Fruit fly (Drosophila melanogaster) S2 (cell line): ENCODE results near the gene Rh4.

ENCODE experiments used
- CG8478 ChIP-seq: fragments of >200 bp; optimal IDR thresholded peaks from 2 replicates; lab custom pipeline; 2018
- CTCF ChIP-seq, 2 experiments: fragments of >200 bp; optimal IDR thresholded peaks; 2 replicates each; lab custom pipeline; 2018

Rh4 gene

DNA sequence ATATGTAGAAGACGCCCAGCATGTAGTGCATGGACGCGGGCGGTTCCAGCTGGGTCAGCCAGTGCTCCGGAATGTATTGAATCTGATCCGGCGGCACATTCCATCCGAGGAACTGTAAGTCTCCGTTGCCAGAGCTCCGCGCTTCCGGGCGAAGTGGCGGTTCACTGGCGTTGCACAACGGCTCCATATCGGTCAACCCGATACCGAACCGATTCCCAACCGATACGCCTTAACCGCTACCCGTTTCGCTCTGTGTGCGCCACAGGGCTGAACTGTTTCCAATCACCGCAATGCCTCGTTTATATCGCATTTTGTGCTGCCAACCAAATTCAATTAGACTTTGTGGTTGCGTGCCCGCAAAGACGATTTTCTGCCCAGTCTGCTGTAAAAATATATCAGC is at the start of gene Rh4:
Rh4 (minus strand) TSS at position 234 of the 400 bp plus-strand sequence.
- TF ChIP-seq CG8478 (lab: Kevin White, UChicago) (no peak), CTCF (optimal IDR thresholded peaks at IDR 0.05; lab: Kevin White, UChicago) (no peak)

DNA sequence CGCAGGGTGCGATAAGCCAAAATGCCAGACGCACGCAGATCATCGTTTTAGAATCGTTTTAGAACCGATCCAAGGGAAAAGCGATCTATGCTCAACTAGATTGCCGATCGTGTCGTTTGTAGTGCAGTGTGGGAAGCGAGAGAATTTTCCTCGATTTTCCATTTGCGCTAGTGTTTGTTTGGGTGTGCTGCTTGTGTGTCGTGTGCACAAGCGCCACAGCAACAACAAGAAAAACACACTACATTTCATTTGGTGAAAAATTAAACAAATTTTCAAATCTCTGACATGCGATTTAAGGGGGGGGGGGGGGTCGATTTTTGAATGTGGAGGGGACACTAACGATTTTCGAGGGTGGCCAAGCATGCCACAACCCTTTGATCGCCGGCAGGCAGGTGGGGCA is 48.1 kb upstream of the Rh4 start:
- no peak for TF ChIP-seq CTCF (optimal IDR thresholded peaks at IDR 0.05; lab: Kevin White, UChicago)
- no peak for TF ChIP-seq CG8478 (lab: Kevin White, UChicago)

DNA sequence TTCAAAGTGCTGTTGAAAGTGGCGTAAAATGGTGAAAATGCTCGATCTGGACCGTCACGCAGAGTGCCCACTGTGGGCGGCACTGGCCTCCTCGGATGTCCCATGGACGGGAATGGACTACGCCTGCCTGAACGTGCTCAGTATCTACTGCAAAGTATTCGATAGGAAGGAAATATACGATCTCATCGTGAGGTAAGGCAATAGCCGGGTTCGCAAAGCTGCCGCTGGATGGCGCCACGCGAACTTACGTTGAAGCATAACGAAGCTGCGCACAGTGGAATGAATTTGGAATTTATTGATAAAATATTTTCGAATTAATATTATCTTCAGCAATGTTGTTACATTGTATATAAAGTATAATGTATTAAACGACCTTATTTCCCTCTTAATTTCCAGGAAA is 34.1 kb upstream of the Rh4 start:
- TF ChIP-seq CG8478 (lab: Kevin White, UChicago) (no peak), CTCF (optimal IDR thresholded peaks at IDR 0.05; lab: Kevin White, UChicago) (peak; percentile 75 to 76)

DNA sequence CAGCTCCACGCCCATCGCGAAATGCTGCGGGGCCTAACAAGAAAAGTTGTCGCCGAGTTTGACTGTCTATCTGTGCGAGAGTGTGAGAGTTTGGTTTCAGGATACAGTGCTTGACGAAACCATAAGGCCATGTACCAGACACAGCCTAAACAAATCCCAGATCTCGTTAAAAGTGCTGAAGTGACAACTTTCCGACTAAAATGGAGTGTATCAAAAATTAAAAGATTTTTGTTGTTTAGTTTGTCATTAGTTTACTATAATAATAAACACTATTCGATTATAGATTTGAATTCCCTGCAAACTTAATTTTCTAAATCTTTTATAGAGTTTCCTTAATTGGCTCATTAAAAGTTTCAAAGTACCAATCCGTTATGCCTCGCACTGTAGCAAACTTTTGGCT is 31.3 kb upstream of the Rh4 start:
- TF ChIP-seq CTCF (optimal IDR thresholded peaks at IDR 0.05; lab: Kevin White, UChicago) (no peak), CG8478 (lab: Kevin White, UChicago) (no peak)

DNA sequence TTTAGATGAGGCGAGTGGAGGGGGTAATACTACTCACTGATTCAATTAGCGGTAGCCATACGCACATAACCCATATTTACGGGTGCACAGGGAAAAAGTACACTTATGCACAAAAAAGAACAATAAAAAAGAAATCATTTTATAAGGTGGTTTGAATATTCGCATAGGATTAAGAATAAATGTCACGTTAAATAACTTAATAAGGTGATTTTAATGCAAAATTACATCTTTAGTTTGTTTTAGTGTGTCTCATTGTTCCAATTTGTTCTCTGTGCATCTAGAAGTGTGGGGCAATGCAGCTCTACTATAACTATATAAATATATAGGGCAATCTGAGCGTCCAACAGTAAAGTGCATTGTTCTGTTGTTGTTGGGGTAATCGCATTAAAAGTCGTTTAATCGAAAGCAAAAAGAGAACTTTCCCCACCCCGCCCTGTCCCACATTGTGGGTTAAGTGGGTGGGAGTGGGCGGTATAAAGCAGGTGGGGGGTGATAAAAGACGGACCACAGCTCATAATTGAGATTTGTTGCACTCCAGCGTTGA is 30.5 kb upstream of the Rh4 start:
- TF ChIP-seq CTCF (optimal IDR thresholded peaks at IDR 0.05; lab: Kevin White, UChicago) (no peak), CG8478 (lab: Kevin White, UChicago) (no peak)

DNA sequence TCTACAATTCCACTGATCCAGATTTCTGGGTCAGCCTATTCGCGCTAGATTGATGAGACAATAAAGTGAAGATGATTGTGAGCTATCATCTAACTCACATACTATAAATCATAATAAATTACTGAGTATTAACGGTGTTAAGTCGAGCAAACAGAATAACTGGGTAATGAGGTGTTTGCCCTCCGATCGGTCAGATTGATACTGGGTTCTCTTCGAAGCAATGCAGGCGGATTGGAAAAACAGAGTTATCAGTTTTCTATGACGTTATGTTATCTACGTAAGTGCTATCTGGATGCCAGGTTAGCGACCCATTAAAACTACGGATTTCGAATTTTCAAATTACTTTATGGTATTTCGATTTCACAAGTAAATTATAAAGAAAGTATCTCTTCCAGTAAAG is 29.6 kb upstream of the Rh4 start:
- TF ChIP-seq CTCF (optimal IDR thresholded peaks at IDR 0.05; lab: Kevin White, UChicago) (no peak), CG8478 (lab: Kevin White, UChicago) (no peak)

DNA sequence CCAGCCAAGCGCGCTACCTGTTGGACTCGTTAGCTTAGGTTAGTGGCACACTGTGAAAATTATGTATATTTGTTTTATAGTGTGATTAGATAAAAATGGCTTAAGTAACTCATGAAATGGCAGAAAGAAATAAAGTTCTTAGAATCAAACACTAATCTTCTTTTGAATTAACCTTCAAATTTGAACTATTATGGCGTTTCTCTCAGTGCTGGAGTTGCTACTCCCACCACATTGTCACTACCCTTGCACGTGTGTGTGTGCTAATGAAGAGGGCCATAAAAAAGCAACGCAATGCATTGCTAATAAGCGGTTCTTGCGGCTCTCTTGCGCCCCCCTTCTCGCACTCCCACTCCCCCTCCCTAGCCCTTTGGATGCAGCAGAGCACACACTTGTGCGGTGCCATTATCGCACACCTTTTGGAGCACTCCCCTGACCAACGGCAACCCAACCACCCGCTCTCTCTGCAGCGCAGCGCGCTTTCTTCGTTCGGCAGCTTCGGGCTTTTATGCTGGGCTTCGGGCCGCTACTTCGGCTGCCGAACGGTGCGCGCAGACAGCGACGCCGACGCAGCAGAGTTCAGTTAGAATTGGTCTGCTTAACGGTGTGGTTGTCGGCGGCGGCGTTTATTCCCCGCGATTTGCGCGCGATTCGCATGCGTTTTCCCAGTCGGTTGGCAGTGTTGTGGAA is 28.5 kb upstream of the Rh4 start:
- TF ChIP-seq CTCF (optimal IDR thresholded peaks at IDR 0.05; lab: Kevin White, UChicago) (no peak), CG8478 (lab: Kevin White, UChicago) (no peak)

DNA sequence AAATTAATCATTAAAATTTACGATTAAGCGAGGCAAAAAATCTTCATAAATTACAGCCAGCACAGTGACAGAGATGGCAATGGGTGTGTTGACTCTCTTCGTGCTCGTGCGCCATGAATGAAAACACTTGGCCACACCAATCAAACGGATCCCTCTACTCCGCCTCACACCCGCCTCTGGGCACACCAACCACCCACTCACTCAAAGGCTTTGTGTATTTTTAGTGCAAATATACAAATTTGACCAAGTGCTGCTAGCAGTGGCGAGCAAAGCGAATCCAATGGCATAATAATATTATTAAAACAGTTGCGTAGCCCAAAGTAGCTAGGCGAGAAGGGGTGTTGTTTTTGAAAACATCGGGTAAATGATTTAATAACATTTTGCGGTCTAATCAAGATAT is 27.2 kb upstream of the Rh4 start:
- TF ChIP-seq CG8478 (lab: Kevin White, UChicago) = no peak
- TF ChIP-seq CTCF (optimal IDR thresholded peaks at IDR 0.05; lab: Kevin White, UChicago) = no peak

DNA sequence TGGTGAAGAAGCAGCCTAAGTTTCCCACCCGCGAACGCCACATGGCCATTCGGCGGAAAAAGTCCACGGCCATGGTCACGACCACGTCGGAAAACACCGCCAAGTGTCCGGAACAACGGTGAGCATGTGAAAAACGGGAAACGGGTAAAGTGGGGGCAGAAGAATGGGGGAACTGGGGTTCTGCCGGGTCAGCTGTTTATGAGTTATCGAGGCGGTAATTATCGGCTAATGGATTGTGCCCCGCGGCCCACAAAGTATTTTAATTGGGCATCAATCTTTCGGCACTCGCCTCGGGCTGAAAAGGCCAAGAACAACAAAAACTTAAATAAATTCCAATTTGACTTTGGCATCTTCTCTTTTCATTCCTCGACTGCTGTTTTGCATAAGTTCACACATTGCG is 25.0 kb upstream of the Rh4 start:
- no peak for TF ChIP-seq CTCF (optimal IDR thresholded peaks at IDR 0.05; lab: Kevin White, UChicago)
- TF ChIP-seq CG8478 (lab: Kevin White, UChicago) = no peak

DNA sequence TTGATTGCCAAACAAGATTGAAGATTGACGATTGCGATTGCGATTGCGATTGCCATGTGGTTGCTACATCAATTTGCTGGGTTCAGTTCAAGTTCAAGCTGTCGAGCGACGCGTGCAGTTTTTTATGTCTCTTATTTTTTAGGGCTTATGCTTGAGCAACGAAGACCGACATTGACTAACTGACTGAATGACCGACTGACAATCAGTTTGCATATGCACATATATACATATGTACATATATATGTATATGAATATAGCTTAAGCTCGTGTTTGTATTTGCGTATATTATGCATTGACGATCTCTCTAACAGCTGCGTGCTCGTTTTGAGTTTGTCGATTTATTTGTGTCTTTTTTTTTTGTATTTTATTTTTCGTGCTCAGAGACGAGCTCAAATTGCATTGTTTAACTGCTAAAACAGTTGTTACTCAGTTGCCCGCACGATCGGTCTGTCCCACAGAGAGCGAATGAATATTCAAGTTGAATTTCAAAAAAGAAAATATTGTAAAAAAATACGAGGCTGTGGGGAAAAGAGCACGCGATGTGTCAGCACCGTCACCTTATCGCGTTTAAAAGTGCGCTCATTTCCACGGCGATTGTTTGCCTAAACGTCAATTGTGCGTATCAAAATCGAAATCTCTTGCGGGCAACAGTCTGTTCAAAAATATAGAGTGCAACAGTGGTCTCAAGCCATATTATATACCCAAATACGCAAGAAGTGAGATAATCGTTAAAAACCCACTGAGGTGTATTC is 24.0 kb upstream of the Rh4 start:
- TF ChIP-seq CG8478 (lab: Kevin White, UChicago) (no peak), CTCF (optimal IDR thresholded peaks at IDR 0.05; lab: Kevin White, UChicago) (no peak)

DNA sequence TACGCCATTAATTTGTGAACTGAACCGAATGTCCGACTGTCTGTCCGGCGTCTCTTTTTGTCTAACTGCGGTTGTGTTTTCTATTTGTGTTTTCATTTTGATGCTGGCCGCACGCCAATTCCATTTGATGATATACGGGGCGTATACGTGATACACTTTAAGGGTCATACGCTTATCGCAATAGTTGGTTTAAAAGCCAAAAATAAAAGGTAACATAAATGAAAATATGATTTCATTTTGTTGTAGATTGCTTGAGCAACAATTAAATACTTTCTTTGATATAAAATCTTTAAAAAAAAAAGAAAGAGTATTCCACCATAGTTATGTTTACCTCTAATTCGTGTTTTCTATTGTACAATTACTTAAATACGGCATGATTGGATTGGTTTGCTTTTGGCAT is 22.7 kb upstream of the Rh4 start:
- no peak for TF ChIP-seq CTCF (optimal IDR thresholded peaks at IDR 0.05; lab: Kevin White, UChicago)
- no peak for TF ChIP-seq CG8478 (lab: Kevin White, UChicago)

DNA sequence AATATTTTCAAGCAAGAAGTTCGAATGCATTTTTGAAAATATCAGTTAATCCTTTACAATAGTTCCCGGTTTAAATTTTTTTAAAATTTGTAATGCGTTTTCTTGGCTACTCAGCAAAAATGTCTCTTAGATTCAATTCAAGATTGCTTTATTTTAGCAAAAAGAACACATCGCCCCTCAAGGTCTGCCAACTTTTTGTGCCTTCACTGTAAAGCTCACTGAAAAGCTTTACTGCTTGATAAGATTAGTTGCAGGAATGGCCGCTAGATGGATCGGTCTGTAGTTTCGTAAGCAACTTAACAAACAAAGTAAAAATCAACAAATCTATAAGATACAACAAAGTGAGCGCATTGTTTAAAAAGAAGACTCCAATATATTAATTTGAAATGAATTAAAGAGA is 21.7 kb upstream of the Rh4 start:
- peak in 1 of 2 experiments; percentile 59 for TF ChIP-seq CTCF (optimal IDR thresholded peaks at IDR 0.05; lab: Kevin White, UChicago)
- TF ChIP-seq CG8478 (lab: Kevin White, UChicago) = no peak

DNA sequence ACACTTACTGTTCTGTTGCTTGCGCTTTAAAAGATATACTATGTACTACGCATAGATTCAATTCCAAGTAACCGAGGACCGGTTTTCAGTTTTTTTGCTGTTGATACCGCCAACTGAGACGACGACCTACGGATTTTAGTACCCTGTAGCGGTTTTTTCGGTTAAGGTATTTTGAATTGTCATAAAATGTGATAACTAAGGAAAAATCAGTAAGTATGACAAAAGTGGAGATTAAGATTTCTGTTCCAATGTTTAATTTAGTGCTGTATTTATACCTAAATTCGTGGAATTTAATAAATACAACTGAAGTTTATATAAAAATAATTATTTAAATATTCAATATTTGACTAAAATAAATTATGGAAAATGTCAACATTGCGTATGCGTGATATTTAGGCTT is 18.8 kb upstream of the Rh4 start:
- no peak for TF ChIP-seq CG8478 (lab: Kevin White, UChicago)
- no peak for TF ChIP-seq CTCF (optimal IDR thresholded peaks at IDR 0.05; lab: Kevin White, UChicago)

DNA sequence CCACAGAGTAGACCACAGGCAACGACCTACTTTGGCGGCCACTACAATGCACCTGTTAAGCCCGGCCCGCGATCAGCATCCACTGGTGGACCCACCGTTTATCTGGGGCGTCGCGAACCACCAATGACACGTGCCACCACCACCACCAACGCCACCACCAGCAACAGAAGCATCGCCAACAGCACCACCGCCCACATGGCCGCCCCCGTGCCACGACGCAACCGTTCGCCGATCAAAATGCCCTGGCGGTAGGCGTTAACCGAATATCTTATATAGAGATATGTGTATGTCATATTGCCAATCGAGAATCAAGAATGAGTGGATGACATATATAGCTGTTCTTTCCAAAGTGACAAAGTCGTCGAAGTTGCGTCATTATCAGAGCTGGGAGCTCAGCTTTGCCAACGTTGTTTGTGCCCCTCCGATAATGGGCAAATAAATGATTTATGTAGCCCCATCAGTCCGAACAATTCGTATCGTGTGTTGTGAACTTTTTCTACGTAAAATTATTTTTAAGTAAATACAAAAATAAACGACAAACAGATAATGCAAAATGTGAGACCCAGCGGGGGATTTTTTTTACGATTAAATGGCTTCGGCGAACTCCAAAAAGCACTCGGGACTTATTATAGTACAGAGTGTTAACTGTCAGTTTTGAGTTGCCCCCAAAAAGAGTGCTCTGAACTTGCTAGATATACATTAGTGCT is 16.7 kb upstream of the Rh4 start:
- TF ChIP-seq CTCF (optimal IDR thresholded peaks at IDR 0.05; lab: Kevin White, UChicago) (no peak), CG8478 (lab: Kevin White, UChicago) (no peak)
